Fruit fly (Drosophila melanogaster): ENCODE results near the gene mip130.

mip130 gene

dm6 chrX:1943337-1944244 is 35.6 kb downstream of the mip130 start (continued):
- TF ChIP-seq BEAF-32 (GFP tag; optimal IDR thresholded peaks at IDR 0.05) (no peak), pros (GFP tag; optimal IDR thresholded peaks at IDR 0.05) (peak; percentile 41), run (tag; optimal IDR thresholded peaks at IDR 0.05) (peak; percentile 69), CG10209 (GFP tag; optimal IDR thresholded peaks at IDR 0.05) (peak; percentile 71), CG2678 (tag; optimal IDR thresholded peaks at IDR 0.05) (peak; percentile 86), Drgx (GFP tag; IDR thresholded peaks at IDR 0.05) (no peak), CG17186 (GFP tag; optimal IDR thresholded peaks at IDR 0.05) (peak; percentile 25), TFAM (GFP tag; optimal IDR thresholded peaks at IDR 0.05) (peak; percentile 12), CG15514 (GFP tag; optimal IDR thresholded peaks at IDR 0.05) (peak; percentile 47), CG3838 (GFP tag; optimal IDR thresholded peaks at IDR 0.05) (no peak), Oaz (GFP tag; IDR thresholded peaks at IDR 0.05) (no peak), kah (GFP tag; optimal IDR thresholded peaks at IDR 0.05) (no peak), Atf3 (GFP tag; optimal IDR thresholded peaks at IDR 0.05) (peak; percentile 38), croc (GFP tag; conservative IDR thresholded peaks at IDR 0.05) (peak; percentile 47; the same call in 2 of the 3 replicates), ttk (GFP tag; IDR thresholded peaks at IDR 0.05) (0 out of 2 replicates have a peak, but pooled peaks have one; percentile 18), fd96Cb (tag; optimal IDR thresholded peaks at IDR 0.05) (peak; percentile 86), CG7963 (GFP tag; IDR thresholded peaks at IDR 0.05; ENCODE audit: partially characterized antibody) (no peak), CG18599 (GFP tag; optimal IDR thresholded peaks at IDR 0.05) (peak; percentile 74), wor (GFP tag; IDR thresholded peaks at IDR 0.05) (peak; percentile 59), z (GFP tag; IDR thresholded peaks at IDR 0.05) (no peak), CG3995 (GFP tag; optimal IDR thresholded peaks at IDR 0.05) (peak; percentile 21), vfl (GFP tag; optimal IDR thresholded peaks at IDR 0.05) (no peak), jigr1 (GFP tag; IDR thresholded peaks at IDR 0.05) (no peak), CG4854 (GFP tag; optimal IDR thresholded peaks at IDR 0.05) (peak; percentile 52), CG12071 (GFP tag; optimal IDR thresholded peaks at IDR 0.05) (peak; percentile 2), Abd-B (GFP tag; optimal IDR thresholded peaks at IDR 0.05) (peak; percentile 76), pfk (GFP tag; optimal IDR thresholded peaks at IDR 0.05) (peak; percentile 15), CG11398 (GFP tag; optimal IDR thresholded peaks at IDR 0.05) (peak; percentile 48), en (GFP tag; optimal IDR thresholded peaks at IDR 0.05) (peak; percentile 53), CG6689 (GFP tag; IDR thresholded peaks at IDR 0.05) (peak; percentile 46), Pdp1 (GFP tag; optimal IDR thresholded peaks at IDR 0.05) (peak; percentile 49 to 58), CG16863 (GFP tag; optimal IDR thresholded peaks at IDR 0.05) (peak; percentile 77), CG4360 (GFP tag; IDR thresholded peaks at IDR 0.05) (no peak), MTF-1 (GFP tag; optimal IDR thresholded peaks at IDR 0.05; ENCODE audit: borderline replicate concordance) (no peak), knrl (GFP tag; IDR thresholded peaks at IDR 0.05; ENCODE audit: partially characterized antibody) (no peak), CG12104 (GFP tag; optimal IDR thresholded peaks at IDR 0.05) (peak; percentile 77), CG12236 (GFP tag; optimal IDR thresholded peaks at IDR 0.05) (peak; percentile 56), CG18011 (GFP tag; optimal IDR thresholded peaks at IDR 0.05) (peak; percentile 51), tap (tag; optimal IDR thresholded peaks at IDR 0.05) (peak; percentile 33), CG30020 (tag; optimal IDR thresholded peaks at IDR 0.05) (peak; percentile 9), ac (GFP tag; optimal IDR thresholded peaks at IDR 0.05) (no peak), CG12744 (GFP tag; optimal IDR thresholded peaks at IDR 0.05) (peak; percentile 43), gem (tag; optimal IDR thresholded peaks at IDR 0.05) (peak; percentile 89), psq (GFP tag; optimal IDR thresholded peaks at IDR 0.05) (no peak), h (optimal IDR thresholded peaks at IDR 0.05) (no peak), GATAe (GFP tag; conservative IDR thresholded peaks at IDR 0.05) (no peak), CG14441 (GFP tag; IDR thresholded peaks at IDR 0.05) (no peak), sens-2 (GFP tag; IDR thresholded peaks at IDR 0.05) (no peak), CHES-1-like (GFP tag; optimal IDR thresholded peaks at IDR 0.05) (peak; percentile 63)
